Worm (Caenorhabditis elegans) whole organism, dauer: ENCODE data around the gene F13E6.1.

Experiments
- unc-62 ChIP-seq: sonication (generic microtip); optimal IDR thresholded peaks from 2 replicates; lab custom pipeline; 2017; ENCODE audit warnings: missing biosample characterization, missing genetic modification reagents, missing genetic modification characterization

F13E6.1 gene

ce11 chrX:10678081-10678736 is 1.3 kb upstream of the F13E6.1 start:
- TF ChIP-seq unc-62 (GFP tag; lab: Kevin White, UChicago) = no peak

- TF ChIP-seq unc-62 (GFP tag; lab: Kevin White, UChicago) = no peak
These were observed 643 bp upstream of the F13E6.1 start for ce11 chrX:10677552-10677951.

ce11 chrX:10675952-10676351 is 957 bp downstream of the F13E6.1 start:
- no peak for TF ChIP-seq unc-62 (GFP tag; lab: Kevin White, UChicago)

- TF ChIP-seq unc-62 (GFP tag; lab: Kevin White, UChicago) = no peak
These were observed 1.5 kb downstream of the F13E6.1 start for ce11 chrX:10675376-10675775.

ce11 chrX:10674199-10674598 is 2.7 kb downstream of the F13E6.1 start, which contains the start of gene F13E6.2:
TSS of gene F13E6.2 (minus strand) at chrX:10674299.
- no peak for TF ChIP-seq unc-62 (GFP tag; lab: Kevin White, UChicago)

- no peak for TF ChIP-seq unc-62 (GFP tag; lab: Kevin White, UChicago)
These were observed 6.7 kb downstream of the F13E6.1 start for ce11 chrX:10670198-10670597.

ce11 chrX:10667424-10668291 is 9.3 kb downstream of the F13E6.1 start:
- TF ChIP-seq unc-62 (GFP tag; lab: Kevin White, UChicago) = no peak

- no peak for TF ChIP-seq unc-62 (GFP tag; lab: Kevin White, UChicago)
These were observed 10.0 kb downstream of the F13E6.1 start for ce11 chrX:10666871-10667270.

- no peak for TF ChIP-seq unc-62 (GFP tag; lab: Kevin White, UChicago)
These were observed 12.2 kb downstream of the F13E6.1 start for ce11 chrX:10664759-10665158.

- TF ChIP-seq unc-62 (GFP tag; lab: Kevin White, UChicago) = no peak
These were observed 17.4 kb downstream of the F13E6.1 start for ce11 chrX:10659508-10659907.

ce11 chrX:10656604-10657003 is 20.3 kb downstream of the F13E6.1 start:
- no peak for TF ChIP-seq unc-62 (GFP tag; lab: Kevin White, UChicago)

- no peak for TF ChIP-seq unc-62 (GFP tag; lab: Kevin White, UChicago)
These were observed 26.8 kb downstream of the F13E6.1 start for ce11 chrX:10650103-10650502.

- TF ChIP-seq unc-62 (GFP tag; lab: Kevin White, UChicago) = no peak
These were observed 29.3 kb downstream of the F13E6.1 start for ce11 chrX:10647590-10648105.

- TF ChIP-seq unc-62 (GFP tag; lab: Kevin White, UChicago) = no peak
These were observed 31.8 kb downstream of the F13E6.1 start for ce11 chrX:10645148-10645547.

ce11 chrX:10640578-10640977 is 36.3 kb downstream of the F13E6.1 start:
- no peak for TF ChIP-seq unc-62 (GFP tag; lab: Kevin White, UChicago)

- TF ChIP-seq unc-62 (GFP tag; lab: Kevin White, UChicago) = no peak
These were observed 37.5 kb downstream of the F13E6.1 start for ce11 chrX:10639403-10639812.
